Worm (Caenorhabditis elegans) whole organism, mixed stage, embryonic: ENCODE results near the gene glb-11.

Experiments
- M03D4.4 ChIP-seq: sonication (generic microtip); optimal IDR thresholded peaks from 2 replicates; lab custom pipeline; 2017; ENCODE audit warnings: mild to moderate bottlenecking, missing genetic modification characterization, missing compliant biosample characterization
- bed-3 ChIP-seq: fragments of 200-800 bp; sonication (Bioruptor generic); optimal IDR thresholded peaks from 3 replicates; lab custom pipeline; 2018; ENCODE audit warnings: mild to moderate bottlenecking, missing genetic modification characterization, moderate library complexity, missing compliant biosample characterization
- blmp-1 ChIP-seq: fragments of 150-350 bp; optimal IDR thresholded peaks from 2 replicates; lab custom pipeline; 2014; ENCODE audit warnings: missing biosample characterization, missing genetic modification characterization
- ceh-39 ChIP-seq: fragments of 150-350 bp; optimal IDR thresholded peaks from 2 replicates; lab custom pipeline; 2014; ENCODE audit warnings: missing biosample characterization, missing genetic modification characterization
- ceh-43 ChIP-seq: fragments of 200-800 bp; sonication (Bioruptor generic); optimal IDR thresholded peaks from 2 replicates; lab custom pipeline; 2018; ENCODE audit warnings: mild to moderate bottlenecking, missing genetic modification characterization, moderate library complexity, missing compliant biosample characterization
- ceh-83 ChIP-seq: fragments of 200-800 bp; sonication (Bioruptor generic); optimal IDR thresholded peaks from 2 replicates; lab custom pipeline; 2018; ENCODE audit warnings: mild to moderate bottlenecking, missing genetic modification characterization, missing compliant biosample characterization
- ces-1 ChIP-seq: fragments of 150-350 bp; optimal IDR thresholded peaks from 2 replicates; lab custom pipeline; 2014; ENCODE audit warnings: missing biosample characterization, missing genetic modification reagents, missing genetic modification characterization
- cnd-1 ChIP-seq: fragments of 200-800 bp; sonication (Bioruptor generic); optimal IDR thresholded peaks from 2 replicates; lab custom pipeline; 2018; ENCODE audit warnings: mild to moderate bottlenecking, missing genetic modification characterization, missing compliant biosample characterization
- drap-1 ChIP-seq: fragments of 200-800 bp; sonication (Bioruptor generic); optimal IDR thresholded peaks from 3 replicates; lab custom pipeline; 2018; ENCODE audit warnings: mild to moderate bottlenecking, missing genetic modification characterization, missing compliant biosample characterization
- elt-3 ChIP-seq: fragments of 150-350 bp; optimal IDR thresholded peaks from 2 replicates; lab custom pipeline; 2014; ENCODE audit warnings: missing biosample characterization, missing genetic modification characterization
- flh-1 ChIP-seq: fragments of 200-800 bp; sonication (Bioruptor generic); optimal IDR thresholded peaks from 2 replicates; lab custom pipeline; 2018; ENCODE audit warnings: mild to moderate bottlenecking, missing genetic modification characterization, moderate library complexity, missing compliant biosample characterization
- ham-2 ChIP-seq: fragments of 200-800 bp; sonication (Bioruptor generic); optimal IDR thresholded peaks from 2 replicates; lab custom pipeline; 2018; ENCODE audit warnings: mild to moderate bottlenecking, missing genetic modification characterization, missing compliant biosample characterization
- hlh-1 ChIP-seq: fragments of 150-350 bp; optimal IDR thresholded peaks from 2 replicates; lab custom pipeline; 2014; ENCODE audit warnings: missing biosample characterization, missing genetic modification reagents, missing genetic modification characterization
- lin-13 ChIP-seq: fragments of 150-350 bp; optimal IDR thresholded peaks from 2 replicates; lab custom pipeline; 2014; ENCODE audit warnings: missing biosample characterization, missing genetic modification characterization
- lin-32 ChIP-seq: fragments of 200-800 bp; sonication (Bioruptor generic); optimal IDR thresholded peaks from 2 replicates; lab custom pipeline; 2018; ENCODE audit warnings: mild to moderate bottlenecking, missing genetic modification characterization, missing compliant biosample characterization
- lsy-2 ChIP-seq: fragments of 150-350 bp; optimal IDR thresholded peaks from 2 replicates; lab custom pipeline; 2014; ENCODE audit warnings: missing biosample characterization, missing genetic modification characterization
- mab-5 ChIP-seq: fragments of 150-350 bp; optimal IDR thresholded peaks from 2 replicates; lab custom pipeline; 2014; ENCODE audit warnings: missing biosample characterization, missing genetic modification characterization
- mep-1 ChIP-seq: fragments of 150-350 bp; optimal IDR thresholded peaks from 2 replicates; lab custom pipeline; 2017; ENCODE audit warnings: missing biosample characterization, missing genetic modification reagents, missing genetic modification characterization, inconsistent platforms
- mls-2 ChIP-seq: sonication (generic microtip); optimal IDR thresholded peaks from 2 replicates; lab custom pipeline; 2016; ENCODE audit warnings: mild to moderate bottlenecking, missing genetic modification characterization, moderate library complexity, missing compliant biosample characterization
- nhr-12 ChIP-seq: fragments of 150-350 bp; optimal IDR thresholded peaks from 2 replicates; lab custom pipeline; 2014; ENCODE audit warnings: missing biosample characterization, missing genetic modification characterization
- nhr-2 ChIP-seq: fragments of 150-350 bp; optimal IDR thresholded peaks from 2 replicates; lab custom pipeline; 2014; ENCODE audit warnings: missing biosample characterization, missing genetic modification characterization
- nhr-237 ChIP-seq: fragments of 150-350 bp; optimal IDR thresholded peaks from 2 replicates; lab custom pipeline; 2014; ENCODE audit warnings: missing biosample characterization, missing genetic modification characterization
- nhr-28 ChIP-seq: fragments of 150-350 bp; optimal IDR thresholded peaks from 2 replicates; lab custom pipeline; 2014; ENCODE audit warnings: missing biosample characterization, missing genetic modification characterization
- nhr-76 ChIP-seq: sonication (generic microtip); optimal IDR thresholded peaks from 2 replicates; lab custom pipeline; 2017; ENCODE audit warnings: missing biosample characterization, missing genetic modification characterization
- pha-4 ChIP-seq: fragments of 150-350 bp; optimal IDR thresholded peaks from 2 replicates; lab custom pipeline; 2018; ENCODE audit warnings: missing biosample characterization, missing genetic modification reagents, missing genetic modification characterization
- sem-2 ChIP-seq: fragments of 200-800 bp; sonication (Bioruptor generic); optimal IDR thresholded peaks from 2 replicates; lab custom pipeline; 2018; ENCODE audit warnings: mild to moderate bottlenecking, missing genetic modification characterization, missing compliant biosample characterization
- snpc-4 ChIP-seq: fragments of 150-350 bp; optimal IDR thresholded peaks from 2 replicates; lab custom pipeline; 2014; ENCODE audit warnings: missing biosample characterization, missing genetic modification characterization
- sptf-1 ChIP-seq: sonication (generic microtip); optimal IDR thresholded peaks from 2 replicates; lab custom pipeline; 2017; ENCODE audit warnings: mild to moderate bottlenecking, missing genetic modification characterization, moderate library complexity, missing compliant biosample characterization
- tbx-8 ChIP-seq: fragments of 200-800 bp; sonication (Bioruptor generic); optimal IDR thresholded peaks from 2 replicates; lab custom pipeline; 2018; ENCODE audit warnings: mild to moderate bottlenecking, missing genetic modification characterization, moderate library complexity, missing compliant biosample characterization
- unc-120 ChIP-seq: sonication (generic microtip); optimal IDR thresholded peaks from 2 replicates; lab custom pipeline; 2017; ENCODE audit warnings: missing genetic modification characterization, missing compliant biosample characterization; ENCODE audit not compliant: poor library complexity, severe bottlenecking
- unc-39 ChIP-seq: fragments of 150-350 bp; optimal IDR thresholded peaks from 2 replicates; lab custom pipeline; 2014; ENCODE audit warnings: missing biosample characterization, missing genetic modification characterization
- zip-8 ChIP-seq: fragments of 150-350 bp; optimal IDR thresholded peaks from 2 replicates; lab custom pipeline; 2014; ENCODE audit warnings: missing biosample characterization, missing genetic modification characterization
- ztf-11 ChIP-seq: fragments of 150-350 bp; optimal IDR thresholded peaks from 2 replicates; lab custom pipeline; 2014; ENCODE audit warnings: missing biosample characterization, missing genetic modification characterization

Gene glb-11

DNA sequence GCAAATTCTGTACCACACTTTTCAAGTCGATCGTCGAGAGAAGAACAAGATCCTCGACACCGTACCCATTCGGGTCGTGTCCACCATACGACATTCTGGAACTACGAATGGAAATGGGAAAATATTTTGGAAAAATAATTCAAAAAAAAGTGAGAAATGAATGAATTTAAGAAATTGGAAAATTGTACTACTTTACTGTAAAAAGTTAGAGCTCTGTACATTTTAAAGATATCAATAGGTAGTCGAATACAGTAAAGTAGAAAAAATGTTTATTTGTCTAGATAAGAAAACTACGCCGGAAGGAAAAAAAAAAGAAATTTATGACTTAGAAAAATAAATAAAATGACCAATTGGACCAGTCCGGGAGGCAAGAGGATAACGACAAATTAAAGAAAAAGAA, 44.8 kb upstream of the glb-11 start, which contains the start of gene hum-5:
hum-5 (minus strand) TSS at position 101 of the 400 bp plus-strand sequence.
- TF ChIP-seq ztf-11 (tag; lab: Kevin White, UChicago) (no peak), nhr-237 (tag; lab: Kevin White, UChicago) (no peak), mab-5 (tag; lab: Kevin White, UChicago) (no peak), tbx-8 (no peak), nhr-76 (tag; lab: Kevin White, UChicago) (no peak), zip-8 (no peak), unc-39 (tag; lab: Kevin White, UChicago) (no peak), sem-2 (GFP tag; lab: Kevin White, UChicago) (no peak), snpc-4 (tag; lab: Kevin White, UChicago) (no peak), unc-120 (tag; lab: Kevin White, UChicago) (no peak), hlh-1 (tag; lab: Kevin White, UChicago) (no peak), lsy-2 (no peak), lin-13 (tag; lab: Kevin White, UChicago) (no peak), nhr-12 (no peak), blmp-1 (tag; lab: Kevin White, UChicago) (no peak), cnd-1 (tag; lab: Kevin White, UChicago) (no peak)

DNA sequence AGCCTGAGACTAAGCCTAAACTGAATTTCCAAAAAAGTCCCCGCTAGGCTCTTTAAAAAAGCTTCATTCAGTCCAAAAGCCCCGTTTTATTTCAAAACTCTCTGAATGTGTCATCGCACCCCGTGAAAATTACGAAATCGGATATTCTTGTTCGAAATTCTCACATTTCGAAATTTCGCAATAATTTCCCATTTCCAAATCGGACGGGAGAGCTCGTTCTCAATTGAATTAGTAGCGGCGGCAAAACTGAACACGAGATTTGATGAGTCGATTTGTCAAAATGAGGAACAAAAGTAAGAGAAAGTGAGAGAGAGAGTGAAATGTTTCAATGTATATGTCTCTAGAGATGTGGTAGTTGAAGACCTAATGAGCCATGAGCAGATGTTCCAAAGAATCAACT, 43.0 kb upstream of the glb-11 start:
- TF ChIP-seq ces-1 (GFP tag; lab: Kevin White, UChicago) (peak; percentile 94), nhr-28 (tag; lab: Kevin White, UChicago) (no peak), bed-3 (no peak), tbx-8 (no peak)
- TF ChIP-seq, all 35 proteins: peak for 1

DNA sequence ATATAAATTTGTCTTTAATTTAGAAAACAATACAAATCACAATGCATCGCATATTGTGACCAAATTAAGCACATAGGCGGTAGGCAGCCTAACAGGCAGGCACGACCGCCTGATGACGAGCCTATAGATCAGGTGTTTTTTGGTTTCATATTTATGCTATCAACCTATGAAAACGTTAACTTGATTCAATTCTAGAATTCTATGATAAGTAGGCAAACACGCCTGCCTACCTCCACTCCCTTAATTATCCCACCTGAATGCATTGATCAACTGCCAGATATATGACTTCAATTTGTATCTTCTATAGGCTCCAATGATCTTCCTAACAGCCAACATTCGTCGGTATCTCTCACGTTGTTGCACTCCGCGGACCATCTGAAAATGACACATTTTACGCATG, 38.9 kb upstream of the glb-11 start:
- TF ChIP-seq nhr-12 (no peak), mep-1 (tag; lab: Kevin White, UChicago) (no peak), nhr-28 (tag; lab: Kevin White, UChicago) (no peak), blmp-1 (tag; lab: Kevin White, UChicago) (no peak), drap-1 (no peak), ceh-83 (GFP tag; lab: Kevin White, UChicago) (no peak)

DNA sequence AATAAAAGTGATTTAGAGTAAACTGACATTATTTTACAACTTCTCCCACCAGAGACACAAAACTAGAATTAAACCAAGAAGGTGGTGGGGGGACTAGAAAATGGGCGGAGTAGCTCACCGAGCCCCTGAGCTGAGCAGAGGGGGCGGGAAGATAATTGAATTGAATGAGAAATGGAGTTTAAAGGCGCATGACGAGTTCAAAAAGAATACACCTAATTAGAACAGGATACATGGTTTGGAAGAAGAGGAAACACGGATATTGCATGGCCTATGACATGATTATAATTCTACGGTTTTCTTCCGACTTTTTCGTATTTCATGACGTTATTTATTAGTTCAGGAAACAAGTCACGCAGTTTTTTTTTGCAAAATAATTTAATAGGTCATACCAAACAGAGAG, 36.1 kb upstream of the glb-11 start, which contains the start of gene T02C12.5:
T02C12.5 (minus strand) TSS at position 101 of the 400 bp plus-strand sequence.
- TF ChIP-seq ceh-83 (GFP tag; lab: Kevin White, UChicago): no peak
- no peak for TF ChIP-seq lin-32 (GFP tag; lab: Kevin White, UChicago)
- peak; percentile 86 for TF ChIP-seq ces-1 (GFP tag; lab: Kevin White, UChicago)

DNA sequence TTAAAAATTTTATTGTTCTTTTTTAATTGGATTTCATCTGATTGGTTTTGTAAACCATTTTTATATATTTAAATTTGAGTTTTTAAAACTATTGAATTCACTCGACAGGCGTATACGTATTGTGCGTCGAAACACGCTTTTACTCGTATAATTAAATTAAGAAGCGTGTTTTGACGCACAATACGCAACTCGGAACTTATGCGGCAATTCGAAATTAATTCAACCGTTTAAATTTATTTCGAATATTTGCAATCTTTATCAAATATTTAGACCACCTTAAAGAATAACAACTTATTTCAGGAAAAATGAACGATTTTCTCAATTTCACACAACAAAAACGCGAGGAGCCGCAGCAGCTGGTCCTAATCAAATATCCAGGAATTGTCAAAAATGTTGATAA, 29.9 kb upstream of the glb-11 start, which contains the start of gene tftc-5:
tftc-5 (plus strand) TSS at position 301 of the 400 bp plus-strand sequence.
- TF ChIP-seq zip-8 (no peak), unc-120 (tag; lab: Kevin White, UChicago) (no peak), nhr-2 (tag; lab: Kevin White, UChicago) (no peak), tbx-8 (no peak), sem-2 (GFP tag; lab: Kevin White, UChicago) (no peak)
- TF ChIP-seq, all 35 proteins: peak for 0

DNA sequence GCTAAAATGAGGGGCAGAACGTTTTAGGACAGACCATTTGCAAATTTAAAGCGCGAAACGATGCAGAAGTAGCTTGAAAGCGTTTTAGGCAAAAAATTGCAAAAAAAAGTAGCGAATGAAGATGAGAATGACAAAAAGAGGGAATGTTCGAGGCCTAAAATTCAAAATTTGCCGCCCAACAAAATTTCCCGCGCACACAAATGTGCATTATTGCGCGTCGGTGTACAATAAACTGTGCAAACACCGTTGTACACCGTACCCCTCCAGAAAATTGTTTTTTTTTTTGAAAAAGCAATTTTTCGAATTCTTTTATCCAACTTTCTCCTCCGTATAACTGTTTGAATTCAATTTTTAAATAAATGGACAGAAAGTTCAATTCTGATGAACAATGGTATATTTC, 27.8 kb upstream of the glb-11 start, which contains the start of gene snpc-3.4:
snpc-3.4 (plus strand) TSS at position 237 of the 400 bp plus-strand sequence.
- TF ChIP-seq ces-1 (GFP tag; lab: Kevin White, UChicago): peak; percentile 66
- no peak for TF ChIP-seq tbx-8
- no peak for TF ChIP-seq hlh-1 (tag; lab: Kevin White, UChicago)
- no peak for TF ChIP-seq nhr-28 (tag; lab: Kevin White, UChicago)
- TF ChIP-seq lin-32 (GFP tag; lab: Kevin White, UChicago): no peak
- peak; percentile 37 for TF ChIP-seq pha-4 (tag; lab: Kevin White, UChicago)
- TF ChIP-seq unc-39 (tag; lab: Kevin White, UChicago): no peak
- peak; percentile 38 for TF ChIP-seq lin-13 (tag; lab: Kevin White, UChicago)
- TF ChIP-seq nhr-237 (tag; lab: Kevin White, UChicago): peak; percentile 44
- no peak for TF ChIP-seq snpc-4 (tag; lab: Kevin White, UChicago)
- TF ChIP-seq zip-8: no peak
- no peak for TF ChIP-seq mls-2 (tag; lab: Kevin White, UChicago)
- TF ChIP-seq nhr-12: no peak
- TF ChIP-seq mep-1 (tag; lab: Kevin White, UChicago): peak; percentile 77
- TF ChIP-seq sem-2 (GFP tag; lab: Kevin White, UChicago): no peak
- no peak for TF ChIP-seq ceh-43 (GFP tag; lab: Kevin White, UChicago)
- TF ChIP-seq unc-120 (tag; lab: Kevin White, UChicago): no peak
- TF ChIP-seq bed-3: no peak
- TF ChIP-seq nhr-76 (tag; lab: Kevin White, UChicago): no peak
- TF ChIP-seq ceh-39 (tag; lab: Kevin White, UChicago): peak; percentile 62
- peak; percentile 26 for TF ChIP-seq sptf-1 (tag; lab: Kevin White, UChicago)
- no peak for TF ChIP-seq ham-2 (GFP tag; lab: Kevin White, UChicago)
- TF ChIP-seq mab-5 (tag; lab: Kevin White, UChicago): no peak
- no peak for TF ChIP-seq elt-3 (tag; lab: Kevin White, UChicago)
- no peak for TF ChIP-seq ceh-83 (GFP tag; lab: Kevin White, UChicago)
- TF ChIP-seq ztf-11 (tag; lab: Kevin White, UChicago): no peak
- no peak for TF ChIP-seq drap-1
- no peak for TF ChIP-seq M03D4.4 (tag; lab: Kevin White, UChicago)
- TF ChIP-seq cnd-1 (tag; lab: Kevin White, UChicago): no peak
- no peak for TF ChIP-seq blmp-1 (tag; lab: Kevin White, UChicago)
- TF ChIP-seq flh-1 (GFP tag; lab: Kevin White, UChicago): no peak
- TF ChIP-seq lsy-2: peak; percentile 97
- no peak for TF ChIP-seq nhr-2 (tag; lab: Kevin White, UChicago)
- TF ChIP-seq, all 35 proteins: peak for 8
